Worm (Caenorhabditis elegans) whole organism, L1 larva: ENCODE results near the gene gtl-1.
A peak's percentile ranks its signal among the peaks of the same experiment; 100 is the strongest.
"Not testable (repeated sequence)": the region's sequence is repeated elsewhere in the genome, so short reads cannot be mapped to it uniquely, and the experiment has no call there.

Experiments used
- C16A3.4 ChIP-seq: fragments of 150-350 bp; optimal IDR thresholded peaks from 2 replicates; lab custom pipeline; 2014; ENCODE audit warnings: missing biosample characterization, missing genetic modification characterization
- C34B4.2 ChIP-seq: sonication (generic microtip); optimal IDR thresholded peaks from 2 replicates; lab custom pipeline; 2017; ENCODE audit warnings: mild to moderate bottlenecking, missing genetic modification characterization, missing compliant biosample characterization
- F16B12.6 ChIP-seq: fragments of 150-350 bp; optimal IDR thresholded peaks from 2 replicates; lab custom pipeline; 2014; ENCODE audit warnings: missing biosample characterization, missing genetic modification characterization
- aly-2 ChIP-seq: fragments of 150-350 bp; optimal IDR thresholded peaks from 2 replicates; lab custom pipeline; 2014; ENCODE audit warnings: missing biosample characterization, missing genetic modification characterization
- ama-1 ChIP-seq: fragments of 150-350 bp; optimal IDR thresholded peaks from 2 replicates; lab custom pipeline; 2014
- ceh-63 ChIP-seq: fragments of 200-800 bp; sonication (Bioruptor generic); optimal IDR thresholded peaks from 2 replicates; lab custom pipeline; 2018; ENCODE audit warnings: mild to moderate bottlenecking, missing genetic modification characterization, missing compliant biosample characterization
- ceh-90 ChIP-seq: sonication (generic microtip); optimal IDR thresholded peaks from 2 replicates; lab custom pipeline; 2016; ENCODE audit warnings: missing genetic modification characterization, missing compliant biosample characterization
- efl-1 ChIP-seq, 4 experiments: fragments of 150-350 bp; optimal IDR thresholded peaks in 3 of 4; peaks in 1 of 4; 1 replicate in 1 of 4; 2 replicates in 3 of 4; lab custom pipeline; 2014; ENCODE audit warnings: missing biosample characterization in 2 of 4, missing genetic modification characterization in 2 of 4, missing genetic modification reagents in 2 of 4
- efl-3 ChIP-seq: fragments of 200-800 bp; sonication (Bioruptor generic); optimal IDR thresholded peaks from 2 replicates; lab custom pipeline; 2018; ENCODE audit warnings: mild to moderate bottlenecking, missing genetic modification characterization, missing compliant biosample characterization
- egl-13 ChIP-seq: sonication (generic microtip); optimal IDR thresholded peaks from 2 replicates; lab custom pipeline; 2016; ENCODE audit warnings: missing genotype, missing genetic modification reagents, missing genetic modification characterization, missing compliant biosample characterization
- elt-2 ChIP-seq: sonication (generic microtip); optimal IDR thresholded peaks from 2 replicates; lab custom pipeline; 2016; ENCODE audit warnings: missing genetic modification characterization, mild to moderate bottlenecking, inconsistent platforms, missing compliant biosample characterization, missing genetic modification reagents
- fkh-4 ChIP-seq: sonication (generic microtip); optimal IDR thresholded peaks from 2 replicates; lab custom pipeline; 2016; ENCODE audit warnings: missing compliant biosample characterization, missing genetic modification characterization, borderline replicate concordance
- grh-1 ChIP-seq: fragments of 200-800 bp; sonication (Bioruptor generic); IDR thresholded peaks from 2 replicates; pipeline ENCODE4 v1.3.6; 2022; ENCODE audit warnings: missing genetic modification reagents, missing genetic modification characterization, missing compliant biosample characterization
- hlh-4 ChIP-seq: sonication (generic microtip); optimal IDR thresholded peaks from 2 replicates; lab custom pipeline; 2016; ENCODE audit warnings: mild to moderate bottlenecking, missing genetic modification characterization, missing compliant biosample characterization
- hpl-2 ChIP-seq: fragments of 150-350 bp; optimal IDR thresholded peaks from 2 replicates; lab custom pipeline; 2014; ENCODE audit warnings: missing biosample characterization, missing genetic modification reagents, missing genetic modification characterization
- irx-1 ChIP-seq: sonication (generic microtip); optimal IDR thresholded peaks from 2 replicates; lab custom pipeline; 2016; ENCODE audit warnings: missing genetic modification characterization, missing compliant biosample characterization
- lin-14 ChIP-seq: fragments of 200-800 bp; sonication (Bioruptor generic); optimal IDR thresholded peaks from 2 replicates; lab custom pipeline; 2018; ENCODE audit warnings: mild to moderate bottlenecking, missing genetic modification characterization, moderate library complexity, missing compliant biosample characterization
- lin-15B ChIP-seq: fragments of 150-350 bp; sonication (generic microtip); optimal IDR thresholded peaks from 3 replicates; lab custom pipeline; 2014; ENCODE audit warnings: missing biosample characterization, missing genetic modification characterization
- lin-35 ChIP-seq, 2 experiments: fragments of 150-350 bp; optimal IDR thresholded peaks; 2 replicates each; lab custom pipeline; 2014; ENCODE audit warnings: missing biosample characterization in 2 of 2, missing genetic modification characterization in 2 of 2, missing genetic modification reagents in 2 of 2
- lsy-2 ChIP-seq, 2 experiments: fragments of 150-350 bp; optimal IDR thresholded peaks; 2 replicates each; lab custom pipeline; 2014; ENCODE audit warnings: missing biosample characterization in 2 of 2, missing genetic modification characterization in 2 of 2
- mab-9 ChIP-seq: fragments of 200-800 bp; sonication (Bioruptor generic); IDR thresholded peaks from 2 replicates; pipeline ENCODE4 v1.3.6; 2022; ENCODE audit warnings: missing genetic modification reagents, missing genetic modification characterization, missing compliant biosample characterization
- nhr-47 ChIP-seq: sonication (generic microtip); optimal IDR thresholded peaks from 2 replicates; lab custom pipeline; 2016; ENCODE audit warnings: mild to moderate bottlenecking, missing genetic modification characterization, moderate library complexity, missing compliant biosample characterization
- nhr-71 ChIP-seq: sonication (generic microtip); optimal IDR thresholded peaks from 2 replicates; lab custom pipeline; 2016; ENCODE audit warnings: mild to moderate bottlenecking, missing genetic modification characterization, moderate library complexity, missing compliant biosample characterization
- nhr-84 ChIP-seq: sonication (generic microtip); optimal IDR thresholded peaks from 2 replicates; lab custom pipeline; 2017; ENCODE audit warnings: missing biosample characterization, missing genetic modification characterization
- nhr-85 ChIP-seq: sonication (generic microtip); peaks from one replicate; lab custom pipeline; 2016; ENCODE audit warnings: missing genetic modification characterization, inconsistent platforms, missing compliant biosample characterization
- pag-3 ChIP-seq: sonication (generic microtip); optimal IDR thresholded peaks from 2 replicates; lab custom pipeline; 2017; ENCODE audit warnings: missing genetic modification characterization, mild to moderate bottlenecking, missing compliant biosample characterization, antibody characterized with exemption, borderline replicate concordance; ENCODE audit not compliant: insufficient read depth
- snpc-4 ChIP-seq: fragments of 150-350 bp; optimal IDR thresholded peaks from 2 replicates; lab custom pipeline; 2014; ENCODE audit warnings: missing biosample characterization, missing genetic modification characterization
- sox-4 ChIP-seq: sonication (generic microtip); optimal IDR thresholded peaks from 2 replicates; lab custom pipeline; 2016; ENCODE audit warnings: missing genetic modification characterization, missing compliant biosample characterization
- sptf-1 ChIP-seq: fragments of 150-350 bp; optimal IDR thresholded peaks from 2 replicates; lab custom pipeline; 2014; ENCODE audit warnings: missing biosample characterization, missing genetic modification characterization
- tlp-1 ChIP-seq: fragments of 150-350 bp; optimal IDR thresholded peaks from 2 replicates; lab custom pipeline; 2014; ENCODE audit warnings: missing biosample characterization, missing genetic modification characterization
- unc-130 ChIP-seq: fragments of 150-350 bp; optimal IDR thresholded peaks from 2 replicates; lab custom pipeline; 2017; ENCODE audit warnings: missing biosample characterization, missing genetic modification characterization, inconsistent platforms
- unc-62 ChIP-seq: fragments of 150-350 bp; optimal IDR thresholded peaks from 2 replicates; lab custom pipeline; 2014; ENCODE audit warnings: missing biosample characterization, missing genetic modification reagents, missing genetic modification characterization
- unc-98 ChIP-seq: fragments of 200-800 bp; sonication (Bioruptor generic); IDR thresholded peaks from 2 replicates; pipeline ENCODE4 v1.3.6; 2022; ENCODE audit warnings: missing genetic modification characterization, missing compliant biosample characterization
- zag-1 ChIP-seq: fragments of 150-350 bp; optimal IDR thresholded peaks from 2 replicates; lab custom pipeline; 2014; ENCODE audit warnings: missing biosample characterization, missing genetic modification characterization
- ztf-11 ChIP-seq, 2 experiments: sonication (generic microtip); optimal IDR thresholded peaks; 2 replicates each; lab custom pipeline; 2016 to 2017; ENCODE audit warnings: missing genetic modification characterization in 2 of 2, missing biosample characterization in 1 of 2, missing compliant biosample characterization in 1 of 2

The gtl-1 gene

ce11 chrIV:11253689-11254088 is 5.6 kb downstream of the gtl-1 start, which contains the start of gene C05C12.1:
C05C12.1 (plus strand) TSS chrIV:11253989.
- not testable (repeated sequence) for TF ChIP-seq efl-1 (optimal IDR thresholded peaks at IDR 0.05; lab: Kevin White, UChicago)
- peak in 1 of 2 experiments; percentile 8 for TF ChIP-seq efl-1 (GFP tag; optimal IDR thresholded peaks at IDR 0.05 in 1 of 2; lab: Kevin White, UChicago)

DNA sequence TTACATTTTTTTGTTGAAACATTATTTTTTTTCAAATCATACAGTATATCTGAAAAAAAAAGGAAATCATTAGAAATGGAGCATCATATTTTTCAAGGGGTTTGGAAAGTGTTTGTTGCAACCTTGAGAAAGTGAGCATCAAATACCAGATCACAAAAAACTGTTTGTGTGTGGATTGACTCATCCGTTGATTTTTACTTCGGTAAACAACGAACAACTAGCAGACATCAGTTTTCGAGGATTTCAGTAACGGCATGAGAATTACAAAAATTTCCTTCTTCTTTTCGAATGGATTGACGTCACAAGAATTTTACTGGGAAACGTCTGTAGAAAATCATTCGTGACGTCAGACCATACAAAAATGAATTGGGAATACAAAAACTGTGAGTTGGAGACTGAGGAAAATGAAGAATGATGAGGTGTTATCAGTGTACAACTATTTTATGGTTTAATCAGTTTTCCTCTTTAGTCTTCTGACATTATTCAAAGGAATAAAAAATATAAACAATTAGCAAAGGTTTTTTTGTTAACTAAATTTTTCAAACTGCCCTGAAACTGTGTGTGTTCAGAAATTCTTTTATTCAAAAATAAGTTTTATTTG is 11.2 kb downstream of the gtl-1 start, which contains the start of gene C05C12.4:
C05C12.4 (minus strand) TSS at position 51 of the 601 bp plus-strand sequence.
- TF ChIP-seq zag-1 (tag; lab: Kevin White, UChicago) = no peak
- peak; percentile 18 for TF ChIP-seq elt-2 (tag; lab: Kevin White, UChicago)
- no peak for TF ChIP-seq efl-1 (optimal IDR thresholded peaks at IDR 0.05; lab: Kevin White, UChicago)
- peak in 1 of 2 experiments; percentile 14 for TF ChIP-seq efl-1 (GFP tag; optimal IDR thresholded peaks at IDR 0.05 in 1 of 2; lab: Kevin White, UChicago)

- TF ChIP-seq nhr-47 (tag; lab: Kevin White, UChicago) = no peak
- TF ChIP-seq C16A3.4 (tag; lab: Kevin White, UChicago) = peak; percentile 26
Measured at ce11 chrIV:11247434-11247833, 11.9 kb downstream of the gtl-1 start.

DNA sequence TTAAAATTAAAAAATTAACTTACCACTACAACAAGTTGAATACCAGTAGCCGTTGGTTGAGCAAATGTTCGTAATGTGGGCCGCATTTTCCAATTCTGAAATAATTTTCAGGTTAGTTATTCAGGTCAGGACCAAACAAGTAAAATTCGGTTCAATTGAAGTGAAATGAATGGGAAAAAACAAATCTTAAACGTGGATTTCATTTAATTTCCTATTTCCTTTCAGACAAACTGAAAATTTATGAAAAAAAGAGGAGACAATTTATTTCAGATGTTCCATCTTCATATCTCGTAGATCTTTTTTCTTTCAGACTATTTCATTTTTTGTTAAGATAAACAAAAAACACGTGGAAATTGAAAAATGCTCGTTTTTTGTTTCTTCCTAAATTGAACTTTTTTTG is 18.0 kb downstream of the gtl-1 start, which contains the start of gene C05C12.6:
C05C12.6 (minus strand) TSS at position 101 of the 400 bp plus-strand sequence.
- TF ChIP-seq lin-35 (GFP tag; optimal IDR thresholded peaks at IDR 0.05; lab: Kevin White, UChicago) (no peak), elt-2 (tag; lab: Kevin White, UChicago) (no peak), snpc-4 (tag; lab: Kevin White, UChicago) (no peak), pag-3 (tag; lab: Kevin White, UChicago) (no peak), ztf-11 (tag; optimal IDR thresholded peaks at IDR 0.05; lab: Kevin White, UChicago) (no peak), hpl-2 (GFP tag; lab: Kevin White, UChicago) (no peak), tlp-1 (no peak), grh-1 (no peak), lsy-2 (tag; optimal IDR thresholded peaks at IDR 0.05; lab: Kevin White, UChicago) (no peak), unc-98 (GFP tag; lab: Robert Waterston, UW) (no peak), nhr-85 (tag; lab: Kevin White, UChicago) (no peak), sox-4 (tag; lab: Kevin White, UChicago) (no peak), ama-1 (lab: Kevin White, UChicago) (no peak), ceh-63 (GFP tag; lab: Kevin White, UChicago) (no peak)
- TF ChIP-seq, all 84 proteins: peak for 0

DNA sequence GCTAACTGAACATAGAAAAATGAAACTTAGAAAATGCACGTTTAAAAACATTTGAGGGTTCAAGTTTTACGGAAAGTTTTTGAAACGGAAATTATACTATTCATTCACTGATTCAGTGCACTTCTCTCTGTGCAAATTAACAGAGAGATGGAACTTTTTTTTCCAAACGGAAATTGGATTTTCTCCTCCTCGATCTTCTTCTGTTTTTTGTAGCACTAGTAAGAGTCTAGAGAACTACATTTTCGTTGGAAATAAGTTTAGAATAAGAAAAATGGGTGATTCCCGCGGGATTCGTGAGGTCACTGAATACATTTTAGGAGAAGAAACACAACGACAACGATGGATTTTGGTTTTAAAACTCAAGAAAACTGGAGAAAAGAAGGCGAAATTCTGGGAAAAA is 23.6 kb downstream of the gtl-1 start:
- no peak for TF ChIP-seq lin-15B (tag; lab: Kevin White, UChicago)
- TF ChIP-seq lin-14 (GFP tag; lab: Kevin White, UChicago) = peak; percentile 49

- TF ChIP-seq sox-4 (tag; lab: Kevin White, UChicago) (no peak), aly-2 (tag; lab: Kevin White, UChicago) (no peak), unc-62 (GFP tag; lab: Kevin White, UChicago) (no peak), efl-3 (no peak), nhr-84 (tag; lab: Kevin White, UChicago) (no peak), sptf-1 (tag; lab: Kevin White, UChicago) (no peak), snpc-4 (tag; lab: Kevin White, UChicago) (no peak), hlh-4 (tag; lab: Kevin White, UChicago) (no peak), fkh-4 (tag; lab: Kevin White, UChicago) (no peak), mab-9 (GFP tag; lab: Robert Waterston, UW) (no peak), egl-13 (no peak), ceh-90 (no peak), nhr-71 (no peak), grh-1 (no peak), C34B4.2 (tag; lab: Kevin White, UChicago) (no peak), irx-1 (tag; lab: Kevin White, UChicago) (no peak), lin-15B (tag; lab: Kevin White, UChicago) (no peak), pag-3 (tag; lab: Kevin White, UChicago) (no peak), F16B12.6 (tag; lab: Kevin White, UChicago) (no peak), unc-130 (tag; lab: Kevin White, UChicago) (no peak)
- TF ChIP-seq, all 84 proteins: peak for 0
Measured at ce11 chrIV:11231376-11231775, 28.0 kb downstream of the gtl-1 start.
